Fruit fly (Drosophila melanogaster) whole organism, embryonic: ENCODE measurements around the gene Gs1l.

Experiments
- ATbp ChIP-seq: fragments of 200-800 bp; sonication (Bioruptor generic); optimal IDR thresholded peaks from 2 replicates; lab custom pipeline; 2017; ENCODE audit warnings: missing biosample characterization, mild to moderate bottlenecking, missing genetic modification characterization, missing genetic modification reagents
- Abd-B ChIP-seq: fragments of 200-800 bp; sonication (Bioruptor generic); optimal IDR thresholded peaks from 2 replicates; lab custom pipeline; 2018; ENCODE audit warnings: missing biosample characterization, mild to moderate bottlenecking, missing genetic modification characterization, moderate library complexity
- Asciz ChIP-seq: fragments of 200-800 bp; sonication (Bioruptor generic); optimal IDR thresholded peaks from 2 replicates; lab custom pipeline; 2017; ENCODE audit warnings: missing biosample characterization, mild to moderate bottlenecking, missing genetic modification characterization, missing genetic modification reagents
- Bgb ChIP-seq: fragments of 200-800 bp; sonication (Bioruptor generic); IDR thresholded peaks from 2 replicates; pipeline ENCODE4 v1.3.6; 2022; ENCODE audit warnings: missing biosample characterization, missing genetic modification characterization; ENCODE audit not compliant: partially characterized antibody
- Blimp-1 ChIP-seq: fragments of 200-800 bp; sonication (Bioruptor generic); optimal IDR thresholded peaks from 3 replicates; lab custom pipeline; 2018; ENCODE audit warnings: missing biosample characterization, missing genetic modification characterization, mild to moderate bottlenecking, moderate library complexity, missing genetic modification reagents
- BtbVII ChIP-seq: fragments of 200-800 bp; sonication (Bioruptor generic); optimal IDR thresholded peaks from 3 replicates; lab custom pipeline; 2017; ENCODE audit warnings: missing biosample characterization, mild to moderate bottlenecking, missing genetic modification characterization
- CG10267 ChIP-seq: fragments of 200-800 bp; sonication (Bioruptor generic); optimal IDR thresholded peaks from 2 replicates; lab custom pipeline; 2018; ENCODE audit warnings: missing biosample characterization, mild to moderate bottlenecking, missing genetic modification characterization, moderate library complexity
- CG11504 ChIP-seq: fragments of 200-800 bp; sonication (Bioruptor generic); optimal IDR thresholded peaks from 3 replicates; lab custom pipeline; 2019; ENCODE audit warnings: missing biosample characterization, mild to moderate bottlenecking, missing genetic modification characterization, moderate library complexity
- CG12071 ChIP-seq: fragments of 200-800 bp; sonication (Bioruptor generic); optimal IDR thresholded peaks from 3 replicates; lab custom pipeline; 2018; ENCODE audit warnings: missing biosample characterization, mild to moderate bottlenecking, missing genetic modification characterization
- CG12391 ChIP-seq: fragments of 200-800 bp; sonication (Bioruptor generic); optimal IDR thresholded peaks from 3 replicates; lab custom pipeline; 2018; ENCODE audit warnings: missing biosample characterization, mild to moderate bottlenecking, missing genetic modification characterization, moderate library complexity
- CG13296 ChIP-seq: fragments of 200-800 bp; sonication (Bioruptor generic); optimal IDR thresholded peaks from 3 replicates; lab custom pipeline; 2018; ENCODE audit warnings: missing biosample characterization, mild to moderate bottlenecking, missing genetic modification characterization
- CG15269 ChIP-seq: fragments of 200-800 bp; sonication (Bioruptor generic); optimal IDR thresholded peaks from 2 replicates; lab custom pipeline; 2018; ENCODE audit warnings: missing biosample characterization, mild to moderate bottlenecking, missing genetic modification characterization, moderate library complexity
- CG15601 ChIP-seq: fragments of 200-800 bp; sonication (Bioruptor generic); optimal IDR thresholded peaks from 3 replicates; lab custom pipeline; 2019; ENCODE audit warnings: missing biosample characterization, mild to moderate bottlenecking, missing genetic modification characterization, moderate library complexity
- CG16813 ChIP-seq: fragments of 200-800 bp; sonication (Bioruptor generic); IDR thresholded peaks from 3 replicates; pipeline ENCODE4 v1.3.6; 2022; ENCODE audit warnings: missing biosample characterization, missing genetic modification characterization; ENCODE audit not compliant: partially characterized antibody
- CG18764 ChIP-seq: fragments of 200-800 bp; sonication (Bioruptor generic); optimal IDR thresholded peaks from 3 replicates; lab custom pipeline; 2016; ENCODE audit warnings: missing biosample characterization, missing genetic modification characterization
- CG2678 ChIP-seq: fragments of 200-800 bp; sonication (Bioruptor generic); optimal IDR thresholded peaks from 3 replicates; lab custom pipeline; 2019; ENCODE audit warnings: missing biosample characterization, mild to moderate bottlenecking, missing genetic modification characterization, moderate library complexity
- CG2875 ChIP-seq: fragments of 200-800 bp; sonication (Bioruptor generic); optimal IDR thresholded peaks from 2 replicates; lab custom pipeline; 2017; ENCODE audit warnings: missing biosample characterization, mild to moderate bottlenecking, missing genetic modification characterization, missing genetic modification reagents
- CG2889 ChIP-seq: fragments of 200-800 bp; sonication (Bioruptor generic); IDR thresholded peaks from 3 replicates; pipeline ENCODE4 v1.3.6; 2022; ENCODE audit warnings: missing biosample characterization, missing genetic modification characterization
- CG3407 ChIP-seq: fragments of 200-800 bp; sonication (Bioruptor generic); optimal IDR thresholded peaks from 2 replicates; lab custom pipeline; 2018; ENCODE audit warnings: missing biosample characterization, mild to moderate bottlenecking, missing genetic modification characterization
- CG4707 ChIP-seq: fragments of 200-800 bp; sonication (Bioruptor generic); optimal IDR thresholded peaks from 2 replicates; lab custom pipeline; 2018; ENCODE audit warnings: missing biosample characterization, mild to moderate bottlenecking, missing genetic modification characterization, moderate library complexity
- CG4854 ChIP-seq: fragments of 200-800 bp; sonication (Bioruptor generic); optimal IDR thresholded peaks from 2 replicates; lab custom pipeline; 2016; ENCODE audit warnings: missing biosample characterization, missing genetic modification characterization, inconsistent platforms
- CG6254 ChIP-seq: fragments of 200-800 bp; sonication (Bioruptor generic); optimal IDR thresholded peaks from 3 replicates; lab custom pipeline; 2017; ENCODE audit warnings: mild to moderate bottlenecking, missing biosample characterization, missing genetic modification reagents, missing genetic modification characterization
- CG9817 ChIP-seq: fragments of 200-800 bp; sonication (Bioruptor generic); optimal IDR thresholded peaks from 2 replicates; lab custom pipeline; 2018; ENCODE audit warnings: missing biosample characterization, mild to moderate bottlenecking, missing genetic modification characterization, moderate library complexity
- CoRest ChIP-seq: fragments of 200-800 bp; sonication (Bioruptor generic); optimal IDR thresholded peaks from 3 replicates; lab custom pipeline; 2018; ENCODE audit warnings: missing biosample characterization, mild to moderate bottlenecking, missing genetic modification characterization, moderate library complexity
- Dll ChIP-seq: fragments of 200-800 bp; sonication (Bioruptor generic); IDR thresholded peaks from 4 replicates; pipeline ENCODE4 v1.3.6; 2022; ENCODE audit warnings: missing biosample characterization, missing genetic modification characterization; ENCODE audit not compliant: partially characterized antibody
- HLH4C ChIP-seq: fragments of 200-800 bp; sonication (Bioruptor generic); IDR thresholded peaks from 3 replicates; pipeline ENCODE4 v1.3.6; 2022; ENCODE audit warnings: missing biosample characterization, missing genetic modification characterization; ENCODE audit not compliant: partially characterized antibody
- Hr3 ChIP-seq: fragments of 200-800 bp; sonication (Bioruptor generic); optimal IDR thresholded peaks from 3 replicates; lab custom pipeline; 2016; ENCODE audit warnings: missing biosample characterization, missing genetic modification characterization
- Hr39 ChIP-seq: fragments of >200 bp; optimal IDR thresholded peaks from 2 replicates; lab custom pipeline; 2017
- Hr78 ChIP-seq, 2 experiments: fragments of 200-800 bp in 1 of 2; fragments of >200 bp in 1 of 2; sonication (Bioruptor generic) in 1 of 2; optimal IDR thresholded peaks; 2 replicates each; lab custom pipeline; 2017 to 2019; ENCODE audit warnings: missing biosample characterization in 2 of 2, missing genetic modification characterization in 2 of 2, mild to moderate bottlenecking in 1 of 2, moderate library complexity in 1 of 2
- Jarid2 ChIP-seq: fragments of 200-800 bp; sonication (Bioruptor generic); optimal IDR thresholded peaks from 3 replicates; lab custom pipeline; 2017; ENCODE audit warnings: mild to moderate bottlenecking, missing biosample characterization, missing genetic modification reagents, missing genetic modification characterization
- Med ChIP-seq: fragments of 200-800 bp; sonication (Bioruptor generic); peaks from one replicate; lab custom pipeline; 2016; ENCODE audit warnings: missing biosample characterization, missing genetic modification characterization, mild to moderate bottlenecking, inconsistent platforms, moderate library complexity
- Rx ChIP-seq: fragments of 200-800 bp; sonication (Bioruptor generic); IDR thresholded peaks from 2 replicates; pipeline ENCODE4 v1.3.6; 2022; ENCODE audit warnings: missing biosample characterization, missing genetic modification characterization
- Trl ChIP-seq, 3 experiments: fragments of >200 bp in 2 of 3; fragments of 200-800 bp in 1 of 3; sonication (Bioruptor generic) in 1 of 3; optimal IDR thresholded peaks; 2 replicates in 1 of 3; 3 replicates in 2 of 3; lab custom pipeline; 2016 to 2017; ENCODE audit warnings: missing biosample characterization in 1 of 3, missing genetic modification characterization in 1 of 3
- ac ChIP-seq: fragments of 200-800 bp; sonication (Bioruptor generic); optimal IDR thresholded peaks from 3 replicates; lab custom pipeline; 2017; ENCODE audit warnings: missing biosample characterization, mild to moderate bottlenecking, missing genetic modification characterization
- btn ChIP-seq: fragments of 200-800 bp; sonication (Bioruptor generic); optimal IDR thresholded peaks from 2 replicates; lab custom pipeline; 2016; ENCODE audit warnings: missing biosample characterization, missing genetic modification characterization
- dan ChIP-seq: fragments of 200-800 bp; sonication (Bioruptor generic); IDR thresholded peaks from 2 replicates; pipeline ENCODE4 v1.3.6; 2022; ENCODE audit warnings: missing biosample characterization, missing genetic modification characterization
- dm ChIP-seq: fragments of 200-800 bp; sonication (Bioruptor generic); optimal IDR thresholded peaks from 3 replicates; lab custom pipeline; 2016; ENCODE audit warnings: missing biosample characterization, missing genetic modification characterization
- esg ChIP-seq: fragments of 200-800 bp; sonication (Bioruptor generic); conservative IDR thresholded peaks from 2 replicates; pipeline ENCODE4 v1.3.6; 2022; ENCODE audit warnings: missing biosample characterization, missing genetic modification characterization
- exex ChIP-seq: fragments of 200-800 bp; sonication (Bioruptor generic); optimal IDR thresholded peaks from 4 replicates; lab custom pipeline; 2018; ENCODE audit warnings: missing biosample characterization, mild to moderate bottlenecking, missing genetic modification characterization, moderate library complexity
- grn ChIP-seq: fragments of 200-800 bp; sonication (Bioruptor generic); optimal IDR thresholded peaks from 3 replicates; lab custom pipeline; 2017; ENCODE audit warnings: missing biosample characterization, missing genetic modification characterization
- jing ChIP-seq: fragments of 200-800 bp; sonication (Bioruptor generic); optimal IDR thresholded peaks from 2 replicates; lab custom pipeline; 2018; ENCODE audit warnings: missing biosample characterization, mild to moderate bottlenecking, missing genetic modification characterization
- lab ChIP-seq: fragments of 200-800 bp; sonication (Bioruptor generic); optimal IDR thresholded peaks from 3 replicates; lab custom pipeline; 2017; ENCODE audit warnings: missing biosample characterization, missing genetic modification characterization, mild to moderate bottlenecking, moderate library complexity, missing genetic modification reagents
- nerfin-1 ChIP-seq: fragments of 200-800 bp; sonication (Bioruptor generic); optimal IDR thresholded peaks from 3 replicates; lab custom pipeline; 2019; ENCODE audit warnings: missing biosample characterization, mild to moderate bottlenecking, missing genetic modification characterization, moderate library complexity
- nmo ChIP-seq: fragments of 200-800 bp; sonication (Bioruptor generic); optimal IDR thresholded peaks from 2 replicates; lab custom pipeline; 2018; ENCODE audit warnings: missing biosample characterization, mild to moderate bottlenecking, missing genetic modification characterization, moderate library complexity
- oc ChIP-seq: fragments of 200-800 bp; sonication (Bioruptor generic); optimal IDR thresholded peaks from 2 replicates; lab custom pipeline; 2018; ENCODE audit warnings: missing biosample characterization, mild to moderate bottlenecking, missing genetic modification characterization, moderate library complexity
- salm ChIP-seq: fragments of 200-800 bp; sonication (Bioruptor generic); optimal IDR thresholded peaks from 2 replicates; lab custom pipeline; 2018; ENCODE audit warnings: missing biosample characterization, mild to moderate bottlenecking, missing genetic modification characterization
- sens ChIP-seq: fragments of 200-800 bp; sonication (Bioruptor generic); peaks from one replicate; lab custom pipeline; 2016; ENCODE audit warnings: missing biosample characterization, missing genetic modification characterization
- tio ChIP-seq: fragments of 200-800 bp; sonication (Bioruptor generic); optimal IDR thresholded peaks from 2 replicates; lab custom pipeline; 2017; ENCODE audit warnings: missing biosample characterization, missing genetic modification characterization, inconsistent platforms
- tna ChIP-seq: fragments of 200-800 bp; sonication (Bioruptor generic); IDR thresholded peaks from 2 replicates; pipeline ENCODE4 v1.3.6; 2022; ENCODE audit warnings: missing biosample characterization, missing genetic modification characterization; ENCODE audit not compliant: partially characterized antibody

The Gs1l gene

dm6 chr2L:4475422-4475821, 18.8 kb upstream of the Gs1l start:
- peak; percentile 53 for TF ChIP-seq grn (GFP tag; lab: Kevin White, UChicago)
- TF ChIP-seq Hr78 (GFP tag; optimal IDR thresholded peaks at IDR 0.05; lab: Kevin White, UChicago) = peak in 1 of 2 experiments; percentile 79
- peak; percentile 34 for TF ChIP-seq CG2678 (tag; lab: Kevin White, UChicago)
- TF ChIP-seq CG12071 = peak; percentile 27
- no peak for TF ChIP-seq CG4854 (GFP tag; lab: Kevin White, UChicago)
- peak; percentile 6 for TF ChIP-seq CG15269 (tag; lab: Kevin White, UChicago)
- no peak for TF ChIP-seq CG9817 (tag; lab: Kevin White, UChicago)
- no peak for TF ChIP-seq CG2889 (GFP tag; lab: Robert Waterston, UW)
- TF ChIP-seq btn = no peak
- no peak for TF ChIP-seq CG16813 (GFP tag; lab: Robert Waterston, UW)
- TF ChIP-seq CG13296 (GFP tag; lab: Kevin White, UChicago) = peak; percentile 6
- TF ChIP-seq Blimp-1 (GFP tag; lab: Kevin White, UChicago) = peak; percentile 24
- TF ChIP-seq Asciz (GFP tag; lab: Kevin White, UChicago) = peak; percentile 36
- TF ChIP-seq nmo = no peak
- TF ChIP-seq oc (tag; lab: Kevin White, UChicago) = no peak
- peak; percentile 65 for TF ChIP-seq ATbp
- no peak for TF ChIP-seq Hr3 (GFP tag; lab: Kevin White, UChicago)
- TF ChIP-seq Med (GFP tag; lab: Kevin White, UChicago) = peak; percentile 40
- peak; percentile 13 for TF ChIP-seq CG2875 (GFP tag; lab: Kevin White, UChicago)
- no peak for TF ChIP-seq Abd-B
- TF ChIP-seq CG3407 (GFP tag; lab: Kevin White, UChicago) = peak; percentile 28
- TF ChIP-seq exex (tag; lab: Kevin White, UChicago) = peak; percentile 0
- TF ChIP-seq sens = peak; percentile 66
- peak; percentile 15 for TF ChIP-seq lab (GFP tag; lab: Kevin White, UChicago)
- TF ChIP-seq BtbVII (GFP tag; lab: Kevin White, UChicago) = peak; percentile 15
- no peak for TF ChIP-seq Rx (GFP tag; lab: Robert Waterston, UW)
- no peak for TF ChIP-seq CoRest (tag; lab: Kevin White, UChicago)
- no peak for TF ChIP-seq tna
- TF ChIP-seq CG18764 (GFP tag; lab: Kevin White, UChicago) = no peak
- peak; percentile 15 for TF ChIP-seq CG15601 (tag; lab: Kevin White, UChicago)
- no peak for TF ChIP-seq Bgb
- TF ChIP-seq salm (tag; lab: Kevin White, UChicago) = peak; percentile 30

- TF ChIP-seq tio = no peak
- no peak for TF ChIP-seq CG4707 (GFP tag; lab: Kevin White, UChicago)
- TF ChIP-seq esg = no peak
- TF ChIP-seq HLH4C (GFP tag; lab: Robert Waterston, UW) = peak; percentile 60; the same call in 2 of the 3 replicates
- no peak for TF ChIP-seq dan (GFP tag; lab: Robert Waterston, UW)
- TF ChIP-seq Jarid2 (GFP tag; lab: Kevin White, UChicago) = no peak
- no peak for TF ChIP-seq CG11504 (tag; lab: Kevin White, UChicago)
- TF ChIP-seq Hr39 (lab: Kevin White, UChicago) = no peak
- no peak for TF ChIP-seq nerfin-1 (tag; lab: Kevin White, UChicago)
- no peak for TF ChIP-seq ac (GFP tag; lab: Kevin White, UChicago)
- TF ChIP-seq jing (GFP tag; lab: Kevin White, UChicago) = no peak
- TF ChIP-seq Trl (optimal IDR thresholded peaks at IDR 0.05; lab: Kevin White, UChicago) = no peak
- no peak for TF ChIP-seq Trl (GFP tag; optimal IDR thresholded peaks at IDR 0.05; lab: Kevin White, UChicago)
- no peak for TF ChIP-seq dm (GFP tag; lab: Kevin White, UChicago)
- peak; percentile 39 for TF ChIP-seq CG6254 (GFP tag; lab: Kevin White, UChicago)
- no peak for TF ChIP-seq btn
- peak; percentile 64; the same call in 2 of the 3 replicates for TF ChIP-seq CG16813 (GFP tag; lab: Robert Waterston, UW)
- TF ChIP-seq Dll (GFP tag; lab: Robert Waterston, UW) = peak; percentile 92
- peak; percentile 7 for TF ChIP-seq CG12391 (tag; lab: Kevin White, UChicago)
- peak; percentile 35 for TF ChIP-seq CG10267 (tag; lab: Kevin White, UChicago)
- no peak for TF ChIP-seq lab (GFP tag; lab: Kevin White, UChicago)
Measured at dm6 chr2L:4464946-4465345, 8.3 kb upstream of the Gs1l start, which contains the start of gene FIG4. TSS of gene FIG4 (plus strand) at chr2L:4465174.
